Worm (Caenorhabditis elegans): Measurements from ENCODE around the gene rpt-4.
A peak's percentile ranks its signal among the peaks of the same experiment; 100 is the strongest.

Gene rpt-4

DNA sequence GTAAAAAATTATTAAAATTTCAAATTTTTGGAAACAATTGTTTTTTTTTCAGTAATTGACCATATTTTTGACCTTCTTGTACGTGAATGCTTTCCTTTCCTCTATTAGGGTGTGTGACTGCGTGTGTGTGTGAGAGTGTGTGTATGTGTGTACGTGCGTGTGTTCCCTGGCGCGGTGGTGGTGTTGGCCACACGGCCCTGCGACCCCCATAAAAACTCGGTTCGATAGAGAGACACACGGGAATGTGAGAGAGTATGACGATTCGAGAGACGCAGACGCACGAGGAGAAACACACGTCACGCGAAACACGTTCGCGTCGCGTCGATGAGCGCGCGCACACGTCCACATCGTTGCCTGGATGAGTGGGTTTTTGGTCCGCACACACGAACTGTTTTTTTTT is 27.2 kb downstream of the rpt-4 start (continued):
- no peak for TF ChIP-seq lin-39 (tag; optimal IDR thresholded peaks at IDR 0.05)
- peak; percentile 40 to 83 for TF ChIP-seq mdl-1 (tag; optimal IDR thresholded peaks at IDR 0.05)
- TF ChIP-seq peb-1 (tag; optimal IDR thresholded peaks at IDR 0.05) = no peak
- TF ChIP-seq dmd-4 (tag; optimal IDR thresholded peaks at IDR 0.05) = no peak
- TF ChIP-seq nhr-77 (tag; optimal IDR thresholded peaks at IDR 0.05) = no peak
- no peak for TF ChIP-seq Y55F3AM.14 (GFP tag; optimal IDR thresholded peaks at IDR 0.05)
- TF ChIP-seq egl-27 (tag; optimal IDR thresholded peaks at IDR 0.05) = peak; percentile 57
- peak; percentile 86 for TF ChIP-seq nhr-129 (tag; optimal IDR thresholded peaks at IDR 0.05)
- TF ChIP-seq mab-5 (tag; optimal IDR thresholded peaks at IDR 0.05) = no peak
- TF ChIP-seq nhr-25 (tag; optimal IDR thresholded peaks at IDR 0.05) = peak; percentile 82
- TF ChIP-seq elt-1 (tag; optimal IDR thresholded peaks at IDR 0.05) = no peak
- peak; percentile 69 for TF ChIP-seq lin-13 (GFP tag; optimal IDR thresholded peaks at IDR 0.05)

DNA sequence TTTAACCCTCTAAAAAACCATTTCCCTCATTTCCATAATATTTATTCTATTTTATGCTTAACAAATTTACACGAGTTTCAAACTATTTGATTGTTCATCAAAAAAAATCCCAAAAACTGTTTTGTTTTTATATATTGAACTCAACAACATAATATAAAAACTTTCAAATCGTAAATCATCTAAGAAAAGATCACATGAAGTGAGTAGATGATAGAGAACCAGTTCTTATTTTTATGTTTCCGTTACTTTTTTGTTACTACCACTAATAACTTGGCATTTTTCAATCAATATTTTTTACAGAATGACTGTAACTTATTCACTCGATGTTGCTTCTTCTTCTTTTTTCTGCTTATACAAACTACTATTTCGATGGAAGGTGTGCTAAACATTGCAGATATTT is 33.3 kb downstream of the rpt-4 start, which contains the start of gene best-3:
TSS of gene best-3 (plus strand) at position 301 of the 400 bp plus-strand sequence.
- TF ChIP-seq nhr-237 (tag; optimal IDR thresholded peaks at IDR 0.05) (no peak), Y55F3AM.14 (GFP tag; optimal IDR thresholded peaks at IDR 0.05) (no peak), ztf-4 (tag; optimal IDR thresholded peaks at IDR 0.05) (no peak), elt-3 (tag; optimal IDR thresholded peaks at IDR 0.05) (no peak), fos-1 (tag; optimal IDR thresholded peaks at IDR 0.05) (no peak), mbf-1 (tag; optimal IDR thresholded peaks at IDR 0.05) (no peak), alr-1 (tag; optimal IDR thresholded peaks at IDR 0.05) (no peak), nhr-25 (tag; optimal IDR thresholded peaks at IDR 0.05) (no peak), peb-1 (tag; optimal IDR thresholded peaks at IDR 0.05) (no peak), nhr-129 (tag; optimal IDR thresholded peaks at IDR 0.05) (no peak), mab-5 (tag; optimal IDR thresholded peaks at IDR 0.05) (no peak), nhr-23 (tag; optimal IDR thresholded peaks at IDR 0.05) (no peak), nhr-10 (tag; optimal IDR thresholded peaks at IDR 0.05) (no peak), sma-9 (GFP tag; optimal IDR thresholded peaks at IDR 0.05) (no peak), sma-9 (tag; optimal IDR thresholded peaks at IDR 0.05) (no peak), ama-1 (optimal IDR thresholded peaks at IDR 0.05) (no peak), ztf-1 (GFP tag; conservative IDR thresholded peaks at IDR 0.05) (no peak), unc-39 (tag; optimal IDR thresholded peaks at IDR 0.05) (no peak), ceh-16 (tag; optimal IDR thresholded peaks at IDR 0.05) (no peak)

- no peak for TF ChIP-seq skn-1 (tag; optimal IDR thresholded peaks at IDR 0.05)
- no peak for TF ChIP-seq gmeb-1 (tag; optimal IDR thresholded peaks at IDR 0.05)
- no peak for TF ChIP-seq sma-3 (GFP tag; optimal IDR thresholded peaks at IDR 0.05)
- TF ChIP-seq nhr-10 (tag; optimal IDR thresholded peaks at IDR 0.05) = no peak
- no peak for TF ChIP-seq zag-1 (tag; optimal IDR thresholded peaks at IDR 0.05)
- TF ChIP-seq nhr-6 (tag; optimal IDR thresholded peaks at IDR 0.05) = no peak
- no peak for TF ChIP-seq unc-62 (GFP tag; optimal IDR thresholded peaks at IDR 0.05)
- TF ChIP-seq ama-1 (optimal IDR thresholded peaks at IDR 0.05) = no peak
- no peak for TF ChIP-seq elt-1 (tag; optimal IDR thresholded peaks at IDR 0.05)
- TF ChIP-seq nhr-11 (tag; optimal IDR thresholded peaks at IDR 0.05) = no peak
- TF ChIP-seq mdl-1 (tag; optimal IDR thresholded peaks at IDR 0.05) = no peak
Observed at ce11 chrII:11783-12182, 34.2 kb downstream of the rpt-4 start, which contains the start of gene best-4. Gene best-4 (minus strand): TSS chrII:11883.

DNA sequence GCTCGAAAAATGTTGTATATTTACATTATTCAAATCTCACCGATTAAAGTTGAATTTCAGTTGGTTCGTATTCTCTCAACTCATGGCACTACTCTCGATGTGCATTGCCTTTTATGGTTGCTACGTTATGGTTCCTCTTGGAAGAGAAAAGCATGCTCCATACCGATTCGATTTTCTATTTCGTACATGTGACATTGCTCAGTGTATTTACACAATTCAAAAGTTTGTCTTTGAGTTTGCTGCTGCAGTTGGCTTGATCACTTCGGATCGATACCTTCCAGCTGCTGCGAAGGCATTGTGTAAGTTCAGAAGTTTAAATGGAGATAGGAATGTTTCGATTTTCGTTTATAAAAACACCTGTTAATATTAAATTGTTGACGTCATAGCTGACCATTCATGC is 37.8 kb downstream of the rpt-4 start:
- no peak for TF ChIP-seq unc-39 (tag; optimal IDR thresholded peaks at IDR 0.05)
- no peak for TF ChIP-seq mbf-1 (tag; optimal IDR thresholded peaks at IDR 0.05)
- TF ChIP-seq crh-2 (tag; optimal IDR thresholded peaks at IDR 0.05) = no peak
- TF ChIP-seq unc-55 (GFP tag; optimal IDR thresholded peaks at IDR 0.05) = no peak
- TF ChIP-seq nhr-237 (tag; optimal IDR thresholded peaks at IDR 0.05) = no peak
- peak; percentile 88 for TF ChIP-seq nhr-6 (tag; optimal IDR thresholded peaks at IDR 0.05)
- no peak for TF ChIP-seq egl-27 (tag; optimal IDR thresholded peaks at IDR 0.05)
- no peak for TF ChIP-seq fos-1 (tag; optimal IDR thresholded peaks at IDR 0.05)

DNA sequence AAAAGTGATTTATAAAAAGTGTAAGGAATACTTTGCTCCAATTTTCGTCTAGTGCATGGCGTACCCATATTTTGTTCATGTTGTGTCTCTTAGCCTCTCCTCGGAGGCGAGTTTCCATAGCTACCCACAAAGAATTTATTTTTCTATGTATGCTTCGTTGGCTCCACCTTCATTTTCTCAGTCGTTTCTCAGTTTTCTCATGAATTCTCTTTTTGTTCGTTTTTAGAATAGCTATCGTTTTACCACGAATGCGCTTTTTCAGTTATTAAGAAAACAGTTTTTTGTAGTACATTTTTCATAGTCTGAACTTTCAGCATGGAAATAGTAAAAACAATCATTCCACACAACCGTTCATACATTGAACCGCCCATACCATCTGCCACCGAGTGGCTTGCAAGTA is 39.7 kb downstream of the rpt-4 start, which contains the start of gene osta-1:
TSS of gene osta-1 (plus strand) at position 309 of the 400 bp plus-strand sequence.
- TF ChIP-seq nhr-25 (tag; optimal IDR thresholded peaks at IDR 0.05) (no peak), elt-1 (tag; optimal IDR thresholded peaks at IDR 0.05) (no peak), ztf-4 (tag; optimal IDR thresholded peaks at IDR 0.05) (no peak), nhr-6 (tag; optimal IDR thresholded peaks at IDR 0.05) (peak; percentile 87), skn-1 (tag; optimal IDR thresholded peaks at IDR 0.05) (no peak)

Data from whole organism, L2 larva.